Fruit fly (Drosophila melanogaster) whole organism, pupa: ENCODE results near the gene Gyc89Db.
A peak's percentile ranks its signal among the peaks of the same experiment; 100 is the strongest.

ENCODE experiments used
- CG10348 ChIP-seq: fragments of 200-800 bp; sonication (Bioruptor generic); IDR thresholded peaks from 2 replicates; pipeline ENCODE4 v1.3.6; 2022; ENCODE audit warnings: missing biosample characterization, missing genetic modification characterization
- CG12605 ChIP-seq: fragments of 200-800 bp; sonication (Bioruptor generic); IDR thresholded peaks from 2 replicates; pipeline ENCODE4 v1.3.6; 2022; ENCODE audit warnings: missing biosample characterization, missing genetic modification characterization
- CG13204 ChIP-seq: fragments of 200-800 bp; sonication (Bioruptor generic); optimal IDR thresholded peaks from 2 replicates; lab custom pipeline; 2018; ENCODE audit warnings: missing biosample characterization, mild to moderate bottlenecking, missing genetic modification characterization, moderate library complexity
- CG14655 ChIP-seq: fragments of 200-800 bp; sonication (Bioruptor generic); optimal IDR thresholded peaks from 3 replicates; lab custom pipeline; 2017; ENCODE audit warnings: mild to moderate bottlenecking, missing biosample characterization, missing genetic modification reagents, missing genetic modification characterization
- CG15710 ChIP-seq: fragments of 200-800 bp; sonication (Bioruptor generic); optimal IDR thresholded peaks from 2 replicates; lab custom pipeline; 2018; ENCODE audit warnings: missing biosample characterization, mild to moderate bottlenecking, missing genetic modification characterization, moderate library complexity
- CG17806 ChIP-seq: fragments of 200-800 bp; sonication (Bioruptor generic); optimal IDR thresholded peaks from 2 replicates; lab custom pipeline; 2018; ENCODE audit warnings: missing biosample characterization, mild to moderate bottlenecking, missing genetic modification characterization, moderate library complexity
- CG32121 ChIP-seq: fragments of 200-800 bp; sonication (Bioruptor generic); IDR thresholded peaks from 2 replicates; pipeline ENCODE4 v1.3.6; 2022; ENCODE audit warnings: missing biosample characterization, missing genetic modification characterization
- CG34367 ChIP-seq: fragments of 200-800 bp; sonication (Bioruptor generic); optimal IDR thresholded peaks from 2 replicates; lab custom pipeline; 2018; ENCODE audit warnings: missing biosample characterization, mild to moderate bottlenecking, missing genetic modification characterization
- CG4496 ChIP-seq: fragments of 200-800 bp; sonication (Bioruptor generic); IDR thresholded peaks from 3 replicates; pipeline ENCODE4 v1.3.6; 2022; ENCODE audit warnings: missing biosample characterization, missing genetic modification characterization
- CG8159 ChIP-seq: fragments of 200-800 bp; sonication (Bioruptor generic); optimal IDR thresholded peaks from 3 replicates; lab custom pipeline; 2018; ENCODE audit warnings: missing biosample characterization, mild to moderate bottlenecking, missing genetic modification characterization, moderate library complexity
- CG8301 ChIP-seq: fragments of 200-800 bp; sonication (Bioruptor generic); optimal IDR thresholded peaks from 2 replicates; lab custom pipeline; 2018; ENCODE audit warnings: missing biosample characterization, mild to moderate bottlenecking, missing genetic modification characterization
- CG9948 ChIP-seq: fragments of 200-800 bp; sonication (Bioruptor generic); optimal IDR thresholded peaks from 2 replicates; lab custom pipeline; 2018; ENCODE audit warnings: missing biosample characterization, mild to moderate bottlenecking, missing genetic modification characterization, moderate library complexity
- D1 ChIP-seq: fragments of 200-800 bp; sonication (Bioruptor generic); optimal IDR thresholded peaks from 2 replicates; lab custom pipeline; 2018; ENCODE audit warnings: missing biosample characterization, mild to moderate bottlenecking, missing genetic modification characterization, moderate library complexity
- EcR ChIP-seq: fragments of 200-800 bp; sonication (Bioruptor generic); optimal IDR thresholded peaks from 3 replicates; lab custom pipeline; 2019; ENCODE audit warnings: missing biosample characterization, missing genetic modification characterization, mild to moderate bottlenecking, moderate library complexity, missing genetic modification reagents
- Ets98B ChIP-seq: fragments of 200-800 bp; sonication (Bioruptor generic); IDR thresholded peaks from 2 replicates; pipeline ENCODE4 v1.3.6; 2022; ENCODE audit warnings: missing biosample characterization, missing genetic modification characterization
- Pif1A ChIP-seq: fragments of 200-800 bp; sonication (Bioruptor generic); optimal IDR thresholded peaks from 3 replicates; lab custom pipeline; 2016; ENCODE audit warnings: missing biosample characterization, missing genetic modification characterization
- Pif1B ChIP-seq: fragments of 200-800 bp; sonication (Bioruptor generic); optimal IDR thresholded peaks from 3 replicates; lab custom pipeline; 2016; ENCODE audit warnings: missing biosample characterization, missing genetic modification characterization
- Snoo ChIP-seq: fragments of 200-800 bp; sonication (Bioruptor generic); optimal IDR thresholded peaks from 3 replicates; lab custom pipeline; 2017; ENCODE audit warnings: missing biosample characterization, mild to moderate bottlenecking, missing genetic modification characterization, inconsistent platforms
- fd96Ca ChIP-seq: fragments of 200-800 bp; sonication (Bioruptor generic); IDR thresholded peaks from 3 replicates; pipeline ENCODE4 v1.3.6; 2022; ENCODE audit warnings: missing biosample characterization, missing genetic modification characterization
- gl ChIP-seq: fragments of 200-800 bp; sonication (Bioruptor generic); optimal IDR thresholded peaks from 2 replicates; lab custom pipeline; 2018; ENCODE audit warnings: missing biosample characterization, mild to moderate bottlenecking, missing genetic modification characterization
- rn ChIP-seq: fragments of 200-800 bp; sonication (Bioruptor generic); IDR thresholded peaks from 2 replicates; pipeline ENCODE4 v1.3.6; 2022; ENCODE audit warnings: missing biosample characterization, missing genetic modification characterization

Gyc89Db gene

DNA sequence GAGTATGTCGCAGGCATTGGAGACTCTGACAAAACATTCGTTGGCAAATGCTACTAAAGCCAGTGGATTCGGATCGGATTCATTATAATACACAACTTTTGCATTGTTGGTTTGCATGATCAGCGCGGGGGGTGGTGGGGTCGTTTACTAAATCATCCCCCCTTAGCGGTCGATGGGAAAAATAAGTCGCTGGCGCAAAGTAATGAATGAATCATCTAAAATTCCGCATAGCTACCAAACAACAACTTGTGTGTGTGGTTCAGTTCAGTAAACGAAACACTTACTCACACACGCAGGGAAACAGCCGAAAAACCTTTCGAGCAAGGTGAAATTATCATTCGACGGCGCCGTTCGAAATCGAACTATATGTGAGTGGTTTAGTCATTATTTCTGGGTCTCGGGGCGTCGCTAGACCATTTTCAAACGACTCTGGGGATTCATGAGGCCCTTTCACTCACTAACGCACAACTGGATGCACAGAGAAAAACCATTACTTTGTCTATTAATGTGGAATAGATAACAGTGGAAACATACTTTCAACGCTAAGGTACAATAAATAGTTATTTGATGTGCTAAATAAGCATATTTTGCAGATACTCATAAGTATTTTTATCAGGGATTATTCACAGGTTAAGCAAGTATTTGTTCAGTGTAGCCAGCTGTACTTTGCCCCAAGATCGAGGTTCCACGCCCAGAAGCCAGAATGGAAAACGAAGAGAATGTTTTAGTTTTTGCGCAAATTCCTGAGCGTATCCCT is 28.4 kb upstream of the Gyc89Db start:
- peak; percentile 49; the same call in 1 of the 2 replicates for TF ChIP-seq CG10348
- TF ChIP-seq CG17806 (tag; lab: Kevin White, UChicago), result peak; percentile 76
- TF ChIP-seq fd96Ca, result peak; percentile 87
- peak; percentile 87 for TF ChIP-seq gl (tag; lab: Kevin White, UChicago)
- no peak for TF ChIP-seq CG8159 (tag; lab: Kevin White, UChicago)
- peak; percentile 89 for TF ChIP-seq CG8301 (tag; lab: Kevin White, UChicago)
- TF ChIP-seq Ets98B (GFP tag; lab: Robert Waterston, UW), result peak; percentile 82
- TF ChIP-seq rn (GFP tag; lab: Robert Waterston, UW), result peak; percentile 86
- peak; percentile 87 for TF ChIP-seq CG12605
- TF ChIP-seq Snoo (tag; lab: Kevin White, UChicago), result no peak
- no peak for TF ChIP-seq Pif1B
- no peak for TF ChIP-seq Pif1A (GFP tag; lab: Kevin White, UChicago)
- TF ChIP-seq CG34367 (tag; lab: Kevin White, UChicago), result peak; percentile 86
- no peak for TF ChIP-seq CG15710 (tag; lab: Kevin White, UChicago)
- peak; percentile 89 for TF ChIP-seq CG14655
- TF ChIP-seq CG4496, result peak; percentile 95
- peak; percentile 84 for TF ChIP-seq CG9948 (tag; lab: Kevin White, UChicago)
- TF ChIP-seq D1 (tag; lab: Kevin White, UChicago), result no peak
- peak; percentile 63 for TF ChIP-seq CG32121
- no peak for TF ChIP-seq EcR (GFP tag; lab: Kevin White, UChicago)
- peak; percentile 44 for TF ChIP-seq CG13204 (GFP tag; lab: Kevin White, UChicago)
- TF ChIP-seq, all 21 proteins: peak for 14

- TF ChIP-seq CG15710 (tag; lab: Kevin White, UChicago), result peak; percentile 99
- TF ChIP-seq D1 (tag; lab: Kevin White, UChicago), result peak; percentile 94
- peak; percentile 99 for TF ChIP-seq CG14655
- peak; percentile 99 for TF ChIP-seq CG4496
- TF ChIP-seq Ets98B (GFP tag; lab: Robert Waterston, UW), result peak; percentile 99
- peak; percentile 97 for TF ChIP-seq CG10348
- peak; percentile 77 for TF ChIP-seq EcR (GFP tag; lab: Kevin White, UChicago)
- TF ChIP-seq gl (tag; lab: Kevin White, UChicago), result peak; percentile 95
- peak; percentile 98 for TF ChIP-seq CG8301 (tag; lab: Kevin White, UChicago)
- TF ChIP-seq CG8159 (tag; lab: Kevin White, UChicago), result peak; percentile 99
- peak; percentile 99 for TF ChIP-seq rn (GFP tag; lab: Robert Waterston, UW)
- peak; percentile 95 for TF ChIP-seq Pif1B
- peak; percentile 99 for TF ChIP-seq Pif1A (GFP tag; lab: Kevin White, UChicago)
- TF ChIP-seq CG13204 (GFP tag; lab: Kevin White, UChicago), result peak; percentile 97
- TF ChIP-seq Snoo (tag; lab: Kevin White, UChicago), result peak; percentile 89
- peak; percentile 99 for TF ChIP-seq CG34367 (tag; lab: Kevin White, UChicago)
- peak; percentile 98 for TF ChIP-seq CG32121
- peak; percentile 99 for TF ChIP-seq CG17806 (tag; lab: Kevin White, UChicago)
- TF ChIP-seq fd96Ca, result peak; percentile 99
- TF ChIP-seq CG9948 (tag; lab: Kevin White, UChicago), result peak; percentile 99
- TF ChIP-seq CG12605, result peak; percentile 98
Measured at dm6 chr3R:16449187-16449973, 27.5 kb upstream of the Gyc89Db start.

DNA sequence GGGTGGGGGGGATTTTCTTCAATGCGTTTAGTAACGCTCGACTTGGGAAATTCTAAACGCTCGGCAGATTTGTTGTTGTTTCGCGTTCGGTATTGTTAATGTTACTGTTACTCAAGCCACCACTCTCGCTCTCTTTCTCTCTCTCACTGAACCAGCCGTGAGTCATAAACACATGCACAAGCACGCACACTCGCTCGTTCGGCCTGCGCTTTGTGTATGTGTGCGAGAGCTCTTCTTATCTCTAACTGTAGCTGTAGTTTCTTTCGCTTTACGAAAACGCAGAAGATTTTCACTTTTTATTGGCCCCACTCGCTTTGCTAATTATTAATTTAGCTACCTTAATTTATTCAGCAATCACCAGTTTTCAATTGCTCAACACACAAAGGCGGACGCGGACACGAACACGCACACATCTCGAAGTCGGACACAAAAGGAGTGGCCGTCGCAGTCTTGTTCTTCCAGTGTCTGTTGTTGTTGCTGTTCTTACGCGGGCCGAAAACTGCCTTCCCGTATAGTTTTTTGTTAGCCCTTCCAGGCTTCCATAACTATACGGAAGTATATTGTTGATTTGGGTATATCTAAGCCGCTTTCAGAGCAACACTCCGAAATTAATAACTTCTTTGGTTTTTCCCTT is 23.8 kb upstream of the Gyc89Db start:
- peak; percentile 22; the same call in 1 of the 3 replicates for TF ChIP-seq CG4496
- TF ChIP-seq CG10348, result no peak
- peak; percentile 32 for TF ChIP-seq EcR (GFP tag; lab: Kevin White, UChicago)

DNA sequence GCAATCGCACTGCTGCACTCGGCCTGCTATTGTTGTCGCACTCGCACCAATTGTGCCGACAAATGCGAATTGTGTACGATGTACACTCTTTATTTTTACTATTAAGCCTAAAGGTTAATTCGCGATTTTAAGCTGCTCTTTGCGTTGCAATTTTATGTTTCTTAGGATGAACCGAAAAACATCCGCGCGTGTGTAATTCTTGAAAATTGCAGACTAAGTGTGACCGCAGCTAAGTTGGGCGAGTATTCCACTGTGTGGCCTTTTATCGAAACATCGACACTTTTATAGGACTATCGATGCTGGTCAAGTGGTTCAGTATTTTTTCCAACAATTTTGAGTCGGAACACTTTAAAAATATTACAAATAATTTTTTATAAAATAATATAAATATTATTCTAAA is 23.3 kb upstream of the Gyc89Db start, which contains the start of gene Pak3:
Pak3 (minus strand) TSS at position 225 of the 400 bp plus-strand sequence.
- 0 out of 3 replicates have a peak, but pooled peaks have one; percentile 10 for TF ChIP-seq CG4496
- TF ChIP-seq CG13204 (GFP tag; lab: Kevin White, UChicago), result no peak

DNA sequence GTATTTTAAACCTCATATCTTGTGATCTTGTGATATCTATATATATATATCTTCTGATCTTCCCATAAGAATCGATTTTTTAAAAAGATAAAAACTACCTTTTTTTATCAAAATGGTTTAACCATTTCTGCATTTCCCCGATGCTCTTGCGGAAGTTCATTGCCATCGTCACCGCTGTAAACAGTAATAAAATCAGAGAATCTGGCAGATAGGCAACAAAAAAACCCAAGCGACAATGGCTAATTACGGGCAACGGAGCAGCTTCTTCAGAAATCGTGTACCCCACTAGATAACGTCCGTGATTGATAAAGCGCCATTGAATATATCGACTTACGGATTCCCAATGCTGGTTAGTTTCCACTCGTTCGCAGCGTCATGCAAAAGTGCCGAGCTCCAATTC is 22.7 kb upstream of the Gyc89Db start, which contains the start of gene CG10405:
CG10405 (plus strand) TSS at position 301 of the 400 bp plus-strand sequence.
- TF ChIP-seq CG15710 (tag; lab: Kevin White, UChicago) (no peak), CG8159 (tag; lab: Kevin White, UChicago) (no peak), Snoo (tag; lab: Kevin White, UChicago) (no peak), CG8301 (tag; lab: Kevin White, UChicago) (no peak), CG34367 (tag; lab: Kevin White, UChicago) (no peak), Pif1B (no peak), Ets98B (GFP tag; lab: Robert Waterston, UW) (no peak), fd96Ca (no peak), CG32121 (no peak), rn (GFP tag; lab: Robert Waterston, UW) (no peak), CG14655 (no peak), EcR (GFP tag; lab: Kevin White, UChicago) (no peak), CG9948 (tag; lab: Kevin White, UChicago) (no peak), CG10348 (no peak), Pif1A (GFP tag; lab: Kevin White, UChicago) (no peak), D1 (tag; lab: Kevin White, UChicago) (no peak), CG4496 (no peak), CG13204 (GFP tag; lab: Kevin White, UChicago) (no peak), CG12605 (no peak), gl (tag; lab: Kevin White, UChicago) (no peak)
